Worm (Caenorhabditis elegans): Measurements from ENCODE around the gene ugt-13.
A peak's percentile ranks its signal among the peaks of the same experiment; 100 is the strongest.

ugt-13 gene

ce11 chrV:4889976-4890479, 18.7 kb upstream of the ugt-13 start, which contains the start of gene T19H12.2 (continued):
- TF ChIP-seq F33H1.4 (GFP tag; IDR thresholded peaks at IDR 0.05) (peak; percentile 92), lsy-27 (tag; optimal IDR thresholded peaks at IDR 0.05; ENCODE audit: borderline replicate concordance, insufficient read depth) (no peak), let-526 (GFP tag; IDR thresholded peaks at IDR 0.05) (no peak), C06A6.2 (GFP tag; conservative IDR thresholded peaks at IDR 0.05) (no peak), F52B5.7 (tag; optimal IDR thresholded peaks at IDR 0.05) (no peak), F23B12.7 (tag; optimal IDR thresholded peaks at IDR 0.05; ENCODE audit: insufficient read depth) (no peak), mes-4 (tag; optimal IDR thresholded peaks at IDR 0.05) (no peak), nhr-120 (GFP tag; IDR thresholded peaks at IDR 0.05) (no peak), nfya-1 (tag; optimal IDR thresholded peaks at IDR 0.05; ENCODE audit: borderline replicate concordance, insufficient read depth) (no peak), xnd-1 (tag; optimal IDR thresholded peaks at IDR 0.05) (peak; percentile 99), attf-5 (GFP tag; optimal IDR thresholded peaks at IDR 0.05) (no peak), sdz-38 (tag; optimal IDR thresholded peaks at IDR 0.05) (no peak), ztf-22 (GFP tag; optimal IDR thresholded peaks at IDR 0.05) (no peak), K12H6.12 (tag; optimal IDR thresholded peaks at IDR 0.05) (no peak), dpl-1 (GFP tag; optimal IDR thresholded peaks at IDR 0.05) (peak; percentile 94), B0035.1 (tag; optimal IDR thresholded peaks at IDR 0.05) (no peak), ceh-58 (GFP tag; IDR thresholded peaks at IDR 0.05) (no peak), athp-1 (tag; optimal IDR thresholded peaks at IDR 0.05) (peak; percentile 51), nhr-90 (tag; optimal IDR thresholded peaks at IDR 0.05) (no peak), lin-54 (GFP tag; optimal IDR thresholded peaks at IDR 0.05) (peak; percentile 88), nhr-27 (tag; optimal IDR thresholded peaks at IDR 0.05) (no peak), K11D2.4 (GFP tag; IDR thresholded peaks at IDR 0.05) (no peak), unc-130 (GFP tag; optimal IDR thresholded peaks at IDR 0.05) (peak; percentile 83), dox-1 (GFP tag; IDR thresholded peaks at IDR 0.05) (peak; percentile 95), lir-1 (GFP tag; conservative IDR thresholded peaks at IDR 0.05) (peak; percentile 71; the same call in 1 of the 2 replicates), nfyb-1 (GFP tag; IDR thresholded peaks at IDR 0.05) (peak; percentile 59; the same call in 1 of the 2 replicates), bed-1 (GFP tag; IDR thresholded peaks at IDR 0.05) (no peak), tbx-9 (tag; optimal IDR thresholded peaks at IDR 0.05; ENCODE audit: borderline replicate concordance) (no peak), rcor-1 (GFP tag; IDR thresholded peaks at IDR 0.05) (peak; percentile 93), snpc-1.1 (tag; optimal IDR thresholded peaks at IDR 0.05; ENCODE audit: insufficient read depth) (peak; percentile 74), F22D6.2 (tag; optimal IDR thresholded peaks at IDR 0.05) (no peak), madf-10 (tag; optimal IDR thresholded peaks at IDR 0.05) (no peak), hlh-12 (tag; optimal IDR thresholded peaks at IDR 0.05) (no peak), pbrm-1 (GFP tag; IDR thresholded peaks at IDR 0.05) (peak; percentile 80), B0336.3 (GFP tag; IDR thresholded peaks at IDR 0.05) (peak; percentile 63; the same call in 1 of the 2 replicates), hlh-26 (GFP tag; conservative IDR thresholded peaks at IDR 0.05) (no peak), lin-26 (GFP tag; IDR thresholded peaks at IDR 0.05) (peak; percentile 21; the same call in 1 of the 2 replicates), lsl-1 (GFP tag; optimal IDR thresholded peaks at IDR 0.05) (peak; percentile 99), snpc-1.3 (tag; optimal IDR thresholded peaks at IDR 0.05; ENCODE audit: insufficient read depth) (peak; percentile 86), ceh-100 (GFP tag; IDR thresholded peaks at IDR 0.05) (peak; percentile 38; the same call in 1 of the 2 replicates), aptf-3 (GFP tag; IDR thresholded peaks at IDR 0.05) (no peak), lin-40 (tag; optimal IDR thresholded peaks at IDR 0.05) (no peak), madf-6 (GFP tag; IDR thresholded peaks at IDR 0.05) (peak; percentile 100), him-1 (tag; optimal IDR thresholded peaks at IDR 0.05) (peak; percentile 80), repo-1 (tag; optimal IDR thresholded peaks at IDR 0.05) (no peak), tlf-1 (GFP tag; optimal IDR thresholded peaks at IDR 0.05) (peak; percentile 92), hmg-1.2 (GFP tag; IDR thresholded peaks at IDR 0.05) (peak; percentile 74), sptf-2 (GFP tag; optimal IDR thresholded peaks at IDR 0.05) (no peak)
